Fruit fly (Drosophila melanogaster): ENCODE data around the gene ss.

DNA sequence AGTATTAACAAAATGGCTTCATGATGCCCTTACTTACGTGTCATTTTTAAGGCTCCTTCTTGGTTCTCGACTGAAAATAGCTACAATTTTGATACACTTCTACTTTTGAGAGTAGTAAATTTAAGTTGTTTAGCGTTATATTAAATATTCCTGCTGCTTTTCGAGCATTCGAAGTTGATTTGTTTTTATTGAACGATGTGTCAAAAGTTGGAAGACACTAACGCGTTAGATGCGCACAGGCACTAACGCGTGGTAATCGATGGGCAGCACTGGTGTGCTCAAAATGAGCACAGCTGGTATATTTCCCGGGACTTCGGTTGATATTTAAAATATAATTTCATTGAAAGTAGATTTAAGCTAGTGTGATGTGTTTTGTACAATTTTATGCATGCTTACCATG lies 44.4 kb downstream of the ss start, which contains the start of gene CG17931:
- peak; percentile 21 for TF ChIP-seq Crg-1 (GFP tag; optimal IDR thresholded peaks at IDR 0.05)
- peak; percentile 2 for TF ChIP-seq CG7101 (tag; optimal IDR thresholded peaks at IDR 0.05)
- TF ChIP-seq cic (GFP tag; optimal IDR thresholded peaks at IDR 0.05) = no peak
- TF ChIP-seq bab1 (GFP tag; optimal IDR thresholded peaks at IDR 0.05) = peak; percentile 63
- no peak for TF ChIP-seq kay (GFP tag; ENCODE audit: borderline replicate concordance)
- no peak for TF ChIP-seq tj (GFP tag; optimal IDR thresholded peaks at IDR 0.05)
- no peak for TF ChIP-seq CG11617 (GFP tag; optimal IDR thresholded peaks at IDR 0.05)
- TF ChIP-seq Mnt (GFP tag; optimal IDR thresholded peaks at IDR 0.05) = no peak
- no peak for TF ChIP-seq CG33017 (tag; optimal IDR thresholded peaks at IDR 0.05)
- TF ChIP-seq CG14711 (tag; optimal IDR thresholded peaks at IDR 0.05) = no peak

Measured in whole organism, adult.